Worm (Caenorhabditis elegans) whole organism, L4/young adult: ENCODE data around the gene fbxb-21.

Experiments used
- W03F9.2 ChIP-seq: fragments of 150-350 bp; optimal IDR thresholded peaks from 2 replicates; lab custom pipeline; 2014; ENCODE audit warnings: missing biosample characterization, missing genetic modification characterization
- dao-5 ChIP-seq: sonication (generic microtip); optimal IDR thresholded peaks from 2 replicates; lab custom pipeline; 2016; ENCODE audit warnings: missing genotype, missing genetic modification characterization, moderate library complexity, missing compliant biosample characterization
- him-1 ChIP-seq: sonication (generic microtip); optimal IDR thresholded peaks from 2 replicates; lab custom pipeline; 2016; ENCODE audit warnings: missing genotype, missing genetic modification reagents, missing genetic modification characterization, missing compliant biosample characterization

DNA sequence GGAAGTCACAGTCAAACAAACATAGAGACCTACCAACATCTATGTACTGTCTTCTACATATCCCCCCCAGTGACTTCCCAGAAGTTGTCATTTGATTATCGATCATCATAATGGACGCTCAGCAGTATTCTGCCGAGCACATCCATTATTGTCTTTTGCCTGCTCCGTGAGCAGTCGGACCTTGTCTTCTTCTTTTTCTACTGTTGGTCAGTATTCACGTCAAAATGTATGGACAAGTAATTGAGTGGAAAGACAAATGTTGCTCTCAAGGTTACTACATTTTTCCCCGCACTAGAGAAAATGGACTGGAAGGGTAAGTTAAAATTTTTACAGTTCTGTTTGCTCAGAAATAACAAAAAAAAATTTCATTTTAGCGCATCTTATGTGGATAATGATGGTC is 6.2 kb upstream of the fbxb-21 start, which contains the start of gene btb-12:
- TF ChIP-seq W03F9.2 (no peak), dao-5 (tag; lab: Kevin White, UChicago) (no peak), him-1 (no peak)
